Fruit fly (Drosophila melanogaster) whole organism, prepupa: ENCODE measurements around the gene CG6788.

Experiments
- Blimp-1 ChIP-seq: fragments of 200-800 bp; sonication (Bioruptor generic); optimal IDR thresholded peaks from 3 replicates; lab custom pipeline; 2017; ENCODE audit warnings: missing biosample characterization, missing genetic modification characterization, mild to moderate bottlenecking, moderate library complexity, missing genetic modification reagents
- CG10631 ChIP-seq: fragments of 200-800 bp; sonication (Bioruptor generic); optimal IDR thresholded peaks from 2 replicates; lab custom pipeline; 2016; ENCODE audit warnings: missing biosample characterization, missing genetic modification characterization
- CG6808 ChIP-seq: fragments of 200-800 bp; sonication (Bioruptor generic); optimal IDR thresholded peaks from 3 replicates; lab custom pipeline; 2017; ENCODE audit warnings: missing biosample characterization, missing genetic modification characterization, mild to moderate bottlenecking, moderate library complexity, missing genetic modification reagents
- CG6854 ChIP-seq: fragments of 200-800 bp; sonication (Bioruptor generic); optimal IDR thresholded peaks from 2 replicates; lab custom pipeline; 2017; ENCODE audit warnings: missing biosample characterization, mild to moderate bottlenecking, missing genetic modification characterization
- Eip75B ChIP-seq: fragments of 200-800 bp; sonication (Bioruptor generic); optimal IDR thresholded peaks from 3 replicates; lab custom pipeline; 2016; ENCODE audit warnings: missing biosample characterization, missing genetic modification characterization
- Met ChIP-seq: fragments of 200-800 bp; sonication (Bioruptor generic); optimal IDR thresholded peaks from 3 replicates; lab custom pipeline; 2016; ENCODE audit warnings: missing biosample characterization, missing genetic modification characterization
- OdsH ChIP-seq: fragments of 200-800 bp; sonication (Bioruptor generic); optimal IDR thresholded peaks from 3 replicates; lab custom pipeline; 2016; ENCODE audit warnings: missing biosample characterization, missing genetic modification characterization
- Sox14 ChIP-seq: fragments of 200-800 bp; sonication (Bioruptor generic); optimal IDR thresholded peaks from 3 replicates; lab custom pipeline; 2016; ENCODE audit warnings: missing biosample characterization, missing genetic modification characterization
- acj6 ChIP-seq: fragments of 200-800 bp; sonication (Bioruptor generic); optimal IDR thresholded peaks from 3 replicates; lab custom pipeline; 2016; ENCODE audit warnings: missing biosample characterization, missing genetic modification characterization
- cyc ChIP-seq: fragments of 200-800 bp; sonication (Bioruptor generic); optimal IDR thresholded peaks from 3 replicates; lab custom pipeline; 2016; ENCODE audit warnings: missing biosample characterization, missing genetic modification characterization
- dsx ChIP-seq: fragments of 200-800 bp; optimal IDR thresholded peaks from 3 replicates; lab custom pipeline; 2019; ENCODE audit warnings: missing biosample characterization, mild to moderate bottlenecking, missing genetic modification characterization, moderate library complexity; ENCODE audit not compliant: poor library complexity, severe bottlenecking
- lz ChIP-seq: fragments of 200-800 bp; sonication (Bioruptor generic); optimal IDR thresholded peaks from 3 replicates; lab custom pipeline; 2016; ENCODE audit warnings: missing biosample characterization, missing genetic modification characterization
- pdm3 ChIP-seq: fragments of 200-800 bp; sonication (Bioruptor generic); optimal IDR thresholded peaks from 3 replicates; lab custom pipeline; 2016; ENCODE audit warnings: missing biosample characterization, missing genetic modification characterization
- ss ChIP-seq, 2 experiments: fragments of 200-800 bp; sonication (Bioruptor generic); optimal IDR thresholded peaks; 2 replicates in 1 of 2; 3 replicates in 1 of 2; lab custom pipeline; 2017 to 2018; ENCODE audit warnings: mild to moderate bottlenecking in 2 of 2, missing biosample characterization in 2 of 2, missing genetic modification characterization in 2 of 2, moderate library complexity in 1 of 2

DNA sequence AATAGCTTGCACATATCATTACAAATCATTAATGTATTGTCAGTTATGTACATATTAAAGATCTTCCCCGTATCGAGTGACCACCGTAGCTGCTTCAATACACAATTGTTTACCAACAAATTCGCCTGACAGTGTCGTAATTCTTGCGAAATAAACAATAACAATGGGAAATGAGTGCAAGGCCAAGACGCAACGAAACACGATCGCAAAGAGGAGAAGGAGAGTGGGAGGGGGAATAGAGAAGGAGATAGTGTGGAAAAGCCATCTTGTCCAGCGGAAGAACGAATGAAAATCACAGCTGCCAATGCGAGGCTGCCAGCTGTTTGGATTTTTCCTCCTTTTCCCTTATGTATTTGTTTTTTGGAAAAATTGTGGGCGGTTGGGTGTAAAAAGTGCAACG, 2.7 kb upstream of the CG6788 start:
- no peak for TF ChIP-seq Blimp-1 (GFP tag; lab: Kevin White, UChicago)
- TF ChIP-seq dsx: no peak
- TF ChIP-seq Eip75B (GFP tag; lab: Kevin White, UChicago): no peak
- TF ChIP-seq Met: no peak
- TF ChIP-seq pdm3 (GFP tag; lab: Kevin White, UChicago): no peak
- TF ChIP-seq acj6 (GFP tag; lab: Kevin White, UChicago): no peak
- TF ChIP-seq ss (GFP tag; optimal IDR thresholded peaks at IDR 0.05; lab: Kevin White, UChicago): no peak
- no peak for TF ChIP-seq CG10631 (GFP tag; lab: Kevin White, UChicago)
- no peak for TF ChIP-seq OdsH
- TF ChIP-seq lz (GFP tag; lab: Kevin White, UChicago): no peak
- no peak for TF ChIP-seq CG6808
- no peak for TF ChIP-seq cyc (GFP tag; lab: Kevin White, UChicago)
- TF ChIP-seq Sox14: no peak
- no peak for TF ChIP-seq CG6854 (GFP tag; lab: Kevin White, UChicago)
